Fruit fly (Drosophila melanogaster) whole organism, larva: Measurements from ENCODE around the gene CG5687.

Experiments used
- noc ChIP-seq: fragments of 200-800 bp; sonication (Bioruptor generic); optimal IDR thresholded peaks from 3 replicates; lab custom pipeline; 2019; ENCODE audit warnings: missing biosample characterization, mild to moderate bottlenecking, missing genetic modification characterization, moderate library complexity

Gene CG5687

DNA sequence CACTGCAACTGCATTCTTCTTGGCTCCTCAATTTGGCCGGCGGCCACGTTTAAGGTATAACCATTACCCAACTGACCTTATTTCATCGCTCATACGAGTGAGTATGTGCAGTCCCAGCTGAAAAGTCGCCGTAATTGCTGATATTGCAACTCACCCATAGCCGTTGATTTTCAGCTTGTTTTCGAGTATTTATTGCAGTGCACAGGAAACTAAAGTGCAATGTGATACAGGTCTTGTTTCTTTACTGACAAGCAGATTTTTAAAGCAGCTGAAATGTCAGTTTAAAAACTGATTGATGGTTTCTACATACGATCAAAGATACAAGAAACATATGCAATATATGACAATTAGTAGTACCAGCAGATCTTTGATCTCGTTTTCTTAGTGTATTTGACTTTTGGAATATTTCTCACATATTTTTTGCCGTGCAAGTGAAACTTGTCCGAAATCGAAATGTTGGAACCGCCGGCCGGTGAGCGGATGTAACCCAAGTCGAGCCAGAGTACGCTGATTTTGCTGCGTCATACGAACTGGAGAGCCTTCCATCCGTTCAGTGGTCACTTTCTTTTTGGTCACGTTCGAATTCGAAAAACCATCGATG lies 50.9 kb downstream of the CG5687 start:
- no peak for TF ChIP-seq noc (tag; lab: Kevin White, UChicago)

DNA sequence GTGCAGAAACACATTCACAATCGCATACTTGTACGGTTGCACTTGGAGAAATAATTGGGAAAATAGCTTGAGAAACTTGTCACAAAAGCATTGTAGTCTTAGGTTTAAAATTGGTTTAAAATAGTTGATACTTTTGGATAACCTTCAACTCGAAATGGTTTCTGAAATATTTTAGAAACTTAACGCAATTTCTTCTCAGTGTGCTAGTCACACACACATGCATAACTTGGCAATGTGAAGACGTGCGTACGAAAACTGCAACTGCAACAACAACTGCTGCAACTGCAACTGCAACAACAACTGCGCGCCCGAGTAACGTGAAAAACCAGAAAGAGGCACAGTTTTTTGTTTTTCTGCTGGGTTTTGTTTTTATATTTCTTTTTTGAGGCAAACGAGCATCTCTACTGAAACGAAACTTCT lies 52.8 kb downstream of the CG5687 start:
- TF ChIP-seq noc (tag; lab: Kevin White, UChicago) = no peak

DNA sequence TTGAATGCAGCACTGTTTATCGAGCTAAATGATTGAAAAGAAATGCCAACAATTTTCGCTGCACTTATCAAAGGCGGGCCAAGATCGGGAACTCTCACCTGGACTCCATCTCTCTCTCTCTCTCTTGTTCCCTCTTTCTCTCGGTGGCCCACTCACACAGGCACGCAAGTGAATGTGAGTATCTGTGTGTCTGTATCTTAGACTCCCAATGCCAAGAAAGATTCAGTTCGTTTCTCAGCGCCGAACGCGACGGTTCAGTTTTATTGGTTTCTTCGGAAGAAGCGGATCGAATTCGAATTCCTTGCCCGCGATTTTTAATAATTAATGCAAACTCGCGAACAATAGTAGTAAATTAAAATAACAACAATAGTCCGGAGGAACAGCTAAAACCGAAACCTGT lies 53.5 kb downstream of the CG5687 start, which contains the start of gene Tmhs:
TSS of gene Tmhs (plus strand) at position 222 of the 400 bp plus-strand sequence.
- no peak for TF ChIP-seq noc (tag; lab: Kevin White, UChicago)

DNA sequence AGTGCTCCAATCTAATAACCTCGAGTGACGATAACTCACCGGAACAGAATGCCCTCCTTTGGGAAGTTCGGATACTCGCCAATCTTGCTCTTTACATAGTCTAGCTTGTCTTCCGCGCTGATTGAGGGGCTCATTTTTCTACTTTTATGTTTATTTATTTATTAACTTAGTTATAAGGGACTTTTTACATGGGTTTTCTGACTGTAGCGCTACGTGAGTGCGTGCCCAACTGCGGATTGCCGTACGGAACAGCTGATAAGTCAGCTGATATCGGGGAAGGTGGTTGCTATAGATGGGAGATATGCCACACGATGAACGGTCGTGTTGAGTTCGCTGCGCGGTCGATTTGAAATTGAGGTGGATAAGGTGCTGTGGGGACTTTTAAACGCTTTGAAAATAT lies 54.3 kb downstream of the CG5687 start, which contains the start of gene Aprt:
TSS of gene Aprt (minus strand) at position 368 of the 400 bp plus-strand sequence.
- peak; percentile 72 for TF ChIP-seq noc (tag; lab: Kevin White, UChicago)
